Worm (Caenorhabditis elegans): ENCODE results near the gene W04G3.12.

DNA sequence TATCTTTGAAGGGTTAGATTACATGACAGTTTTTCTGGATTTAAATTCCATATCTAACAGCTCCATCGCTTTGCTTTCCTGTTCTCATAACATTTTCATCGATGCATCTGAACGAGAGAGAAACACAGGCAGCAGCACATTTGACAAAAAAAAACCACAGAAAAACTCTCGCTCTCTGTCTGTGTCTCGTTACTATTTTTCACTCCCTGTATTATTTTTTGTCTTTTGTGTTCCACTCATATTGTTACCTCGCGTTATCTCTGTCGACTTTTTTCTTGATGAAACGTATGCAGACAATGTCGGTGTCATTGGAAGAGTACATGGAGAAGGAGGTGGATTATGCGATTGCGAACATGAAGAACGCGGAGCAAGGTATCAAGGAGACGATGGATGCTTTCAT, 12.4 kb upstream of the W04G3.12 start, which contains the start of gene W04G3.11:
- TF ChIP-seq nhr-76 (tag; optimal IDR thresholded peaks at IDR 0.05) (no peak), lin-39 (tag; optimal IDR thresholded peaks at IDR 0.05) (no peak), nhr-237 (tag; optimal IDR thresholded peaks at IDR 0.05) (no peak), unc-130 (tag; optimal IDR thresholded peaks at IDR 0.05) (no peak), skn-1 (tag; optimal IDR thresholded peaks at IDR 0.05) (no peak)

Measured in whole organism, L1 larva.